Fruit fly (Drosophila melanogaster) whole organism, adult: Measurements from ENCODE around the gene CG43229.

ENCODE experiments used
- CG12768 ChIP-seq: fragments of 200-800 bp; sonication (Bioruptor generic); optimal IDR thresholded peaks from 2 replicates; lab custom pipeline; 2017; ENCODE audit warnings: missing biosample characterization, missing genetic modification characterization, mild to moderate bottlenecking, moderate library complexity, missing genetic modification reagents
- CG14711 ChIP-seq: fragments of 200-800 bp; sonication (Bioruptor generic); optimal IDR thresholded peaks from 2 replicates; lab custom pipeline; 2018; ENCODE audit warnings: missing biosample characterization, mild to moderate bottlenecking, missing genetic modification characterization, moderate library complexity
- CG7101 ChIP-seq: fragments of 200-800 bp; sonication (Bioruptor generic); optimal IDR thresholded peaks from 2 replicates; lab custom pipeline; 2018; ENCODE audit warnings: missing biosample characterization, mild to moderate bottlenecking, missing genetic modification characterization, moderate library complexity
- Hr96 ChIP-seq: fragments of 200-800 bp; sonication (Bioruptor generic); optimal IDR thresholded peaks from 2 replicates; lab custom pipeline; 2016; ENCODE audit warnings: missing biosample characterization, missing genetic modification characterization
- kay ChIP-seq: fragments of 200-800 bp; sonication (Bioruptor generic); peaks from one replicate; lab custom pipeline; 2016; ENCODE audit warnings: missing biosample characterization, missing genetic modification characterization, borderline replicate concordance

DNA sequence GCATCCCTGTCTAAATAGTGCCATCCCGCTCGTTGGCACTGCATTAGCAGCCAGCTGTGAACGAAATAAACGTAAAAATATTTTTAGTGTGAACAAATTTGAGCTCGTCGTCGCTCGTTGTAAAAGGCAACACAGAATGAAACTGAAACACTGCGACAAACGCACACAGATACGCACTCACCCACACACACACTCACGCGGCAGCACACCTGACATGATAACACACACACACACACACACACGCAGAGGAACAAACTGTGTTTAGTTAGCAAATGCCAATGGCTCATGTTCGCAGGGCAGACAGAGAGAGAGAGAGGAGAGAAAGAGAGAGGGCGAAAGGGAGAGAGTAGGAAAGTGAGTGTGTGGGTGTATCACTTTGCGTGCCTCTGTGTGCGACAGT, 20.6 kb downstream of the CG43229 start:
- TF ChIP-seq CG7101 (tag; lab: Kevin White, UChicago) (no peak), CG12768 (GFP tag; lab: Kevin White, UChicago) (no peak), Hr96 (no peak), CG14711 (tag; lab: Kevin White, UChicago) (no peak), kay (GFP tag; lab: Kevin White, UChicago) (no peak)
